Fruit fly (Drosophila melanogaster) whole organism, prepupa: ENCODE data around the gene CG15435.

Experiments
- CG11294 ChIP-seq: fragments of 200-800 bp; sonication (Bioruptor generic); IDR thresholded peaks from 2 replicates; pipeline ENCODE4 v1.3.6; 2022; ENCODE audit warnings: missing biosample characterization, missing genetic modification characterization
- CG11762 ChIP-seq: fragments of 200-800 bp; sonication (Bioruptor generic); optimal IDR thresholded peaks from 3 replicates; lab custom pipeline; 2016; ENCODE audit warnings: missing biosample characterization, missing genetic modification characterization; ENCODE audit not compliant: insufficient read depth
- CG16779 ChIP-seq: fragments of 200-800 bp; sonication (Bioruptor generic); optimal IDR thresholded peaks from 3 replicates; lab custom pipeline; 2017; ENCODE audit warnings: missing biosample characterization, mild to moderate bottlenecking, missing genetic modification characterization
- Hr38 ChIP-seq: sonication (Bioruptor generic); optimal IDR thresholded peaks from 2 replicates; lab custom pipeline; 2016; ENCODE audit warnings: missing biosample characterization, missing genetic modification characterization
- achi ChIP-seq: fragments of 200-800 bp; sonication (Bioruptor generic); optimal IDR thresholded peaks from 3 replicates; lab custom pipeline; 2016; ENCODE audit warnings: missing biosample characterization, missing genetic modification characterization
- fd85E ChIP-seq: fragments of 200-800 bp; sonication (Bioruptor generic); optimal IDR thresholded peaks from 3 replicates; lab custom pipeline; 2016; ENCODE audit warnings: missing biosample characterization, missing genetic modification characterization
- spab ChIP-seq: fragments of 200-800 bp; sonication (Bioruptor generic); optimal IDR thresholded peaks from 2 replicates; lab custom pipeline; 2017; ENCODE audit warnings: missing biosample characterization, mild to moderate bottlenecking, missing genetic modification characterization, missing genetic modification reagents
- svp ChIP-seq: fragments of 200-800 bp; sonication (Bioruptor generic); peaks from one replicate; lab custom pipeline; 2016; ENCODE audit warnings: missing biosample characterization, missing genetic modification characterization
- vri ChIP-seq: fragments of 200-800 bp; sonication (Bioruptor generic); optimal IDR thresholded peaks from 3 replicates; lab custom pipeline; 2016; ENCODE audit warnings: missing biosample characterization, mild to moderate bottlenecking, missing genetic modification characterization

DNA sequence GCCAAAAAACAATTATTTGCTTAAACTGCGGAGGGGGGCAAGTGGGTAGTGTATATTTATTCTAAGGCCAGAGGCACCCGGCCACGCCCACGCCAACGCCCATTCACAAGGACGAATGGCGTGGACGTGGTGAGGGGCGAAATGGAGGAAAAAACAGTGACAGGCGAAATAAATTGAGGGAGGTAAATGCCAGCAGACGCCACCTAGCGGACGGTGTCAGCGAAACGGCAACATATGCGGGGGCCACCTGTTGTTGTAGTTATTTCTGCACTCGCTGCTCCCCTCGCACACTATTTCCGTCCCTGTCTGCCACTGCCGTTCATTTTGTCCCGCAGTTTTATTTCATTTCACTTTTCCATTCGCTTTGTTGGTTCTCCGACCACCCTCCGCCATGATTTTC lies 41.5 kb upstream of the CG15435 start:
- no peak for TF ChIP-seq CG11762 (GFP tag; lab: Kevin White, UChicago)
- no peak for TF ChIP-seq spab (GFP tag; lab: Kevin White, UChicago)
- no peak for TF ChIP-seq vri (GFP tag; lab: Kevin White, UChicago)
- TF ChIP-seq svp (GFP tag; lab: Kevin White, UChicago): no peak
- no peak for TF ChIP-seq achi (GFP tag; lab: Kevin White, UChicago)
- TF ChIP-seq fd85E (GFP tag; lab: Kevin White, UChicago): no peak
- no peak for TF ChIP-seq CG16779 (tag; lab: Kevin White, UChicago)
- TF ChIP-seq Hr38 (GFP tag; lab: Kevin White, UChicago): no peak
- TF ChIP-seq CG11294: no peak
